Fruit fly (Drosophila melanogaster) whole organism, pupa: ENCODE data around the gene ais.

Experiments
- CG10348 ChIP-seq: fragments of 200-800 bp; sonication (Bioruptor generic); IDR thresholded peaks from 2 replicates; pipeline ENCODE4 v1.3.6; 2022; ENCODE audit warnings: missing biosample characterization, missing genetic modification characterization
- CG12605 ChIP-seq: fragments of 200-800 bp; sonication (Bioruptor generic); IDR thresholded peaks from 2 replicates; pipeline ENCODE4 v1.3.6; 2022; ENCODE audit warnings: missing biosample characterization, missing genetic modification characterization
- CG13204 ChIP-seq: fragments of 200-800 bp; sonication (Bioruptor generic); optimal IDR thresholded peaks from 2 replicates; lab custom pipeline; 2018; ENCODE audit warnings: missing biosample characterization, mild to moderate bottlenecking, missing genetic modification characterization, moderate library complexity
- CG14655 ChIP-seq: fragments of 200-800 bp; sonication (Bioruptor generic); optimal IDR thresholded peaks from 3 replicates; lab custom pipeline; 2017; ENCODE audit warnings: mild to moderate bottlenecking, missing biosample characterization, missing genetic modification reagents, missing genetic modification characterization
- CG15710 ChIP-seq: fragments of 200-800 bp; sonication (Bioruptor generic); optimal IDR thresholded peaks from 2 replicates; lab custom pipeline; 2018; ENCODE audit warnings: missing biosample characterization, mild to moderate bottlenecking, missing genetic modification characterization, moderate library complexity
- CG17806 ChIP-seq: fragments of 200-800 bp; sonication (Bioruptor generic); optimal IDR thresholded peaks from 2 replicates; lab custom pipeline; 2018; ENCODE audit warnings: missing biosample characterization, mild to moderate bottlenecking, missing genetic modification characterization, moderate library complexity
- CG32121 ChIP-seq: fragments of 200-800 bp; sonication (Bioruptor generic); IDR thresholded peaks from 2 replicates; pipeline ENCODE4 v1.3.6; 2022; ENCODE audit warnings: missing biosample characterization, missing genetic modification characterization
- CG34367 ChIP-seq: fragments of 200-800 bp; sonication (Bioruptor generic); optimal IDR thresholded peaks from 2 replicates; lab custom pipeline; 2018; ENCODE audit warnings: missing biosample characterization, mild to moderate bottlenecking, missing genetic modification characterization
- CG4496 ChIP-seq: fragments of 200-800 bp; sonication (Bioruptor generic); IDR thresholded peaks from 3 replicates; pipeline ENCODE4 v1.3.6; 2022; ENCODE audit warnings: missing biosample characterization, missing genetic modification characterization
- CG8159 ChIP-seq: fragments of 200-800 bp; sonication (Bioruptor generic); optimal IDR thresholded peaks from 3 replicates; lab custom pipeline; 2018; ENCODE audit warnings: missing biosample characterization, mild to moderate bottlenecking, missing genetic modification characterization, moderate library complexity
- CG8301 ChIP-seq: fragments of 200-800 bp; sonication (Bioruptor generic); optimal IDR thresholded peaks from 2 replicates; lab custom pipeline; 2018; ENCODE audit warnings: missing biosample characterization, mild to moderate bottlenecking, missing genetic modification characterization
- CG9948 ChIP-seq: fragments of 200-800 bp; sonication (Bioruptor generic); optimal IDR thresholded peaks from 2 replicates; lab custom pipeline; 2018; ENCODE audit warnings: missing biosample characterization, mild to moderate bottlenecking, missing genetic modification characterization, moderate library complexity
- D1 ChIP-seq: fragments of 200-800 bp; sonication (Bioruptor generic); optimal IDR thresholded peaks from 2 replicates; lab custom pipeline; 2018; ENCODE audit warnings: missing biosample characterization, mild to moderate bottlenecking, missing genetic modification characterization, moderate library complexity
- EcR ChIP-seq: fragments of 200-800 bp; sonication (Bioruptor generic); optimal IDR thresholded peaks from 3 replicates; lab custom pipeline; 2019; ENCODE audit warnings: missing biosample characterization, missing genetic modification characterization, mild to moderate bottlenecking, moderate library complexity, missing genetic modification reagents
- Ets98B ChIP-seq: fragments of 200-800 bp; sonication (Bioruptor generic); IDR thresholded peaks from 2 replicates; pipeline ENCODE4 v1.3.6; 2022; ENCODE audit warnings: missing biosample characterization, missing genetic modification characterization
- Pif1A ChIP-seq: fragments of 200-800 bp; sonication (Bioruptor generic); optimal IDR thresholded peaks from 3 replicates; lab custom pipeline; 2016; ENCODE audit warnings: missing biosample characterization, missing genetic modification characterization
- Pif1B ChIP-seq: fragments of 200-800 bp; sonication (Bioruptor generic); optimal IDR thresholded peaks from 3 replicates; lab custom pipeline; 2016; ENCODE audit warnings: missing biosample characterization, missing genetic modification characterization
- Snoo ChIP-seq: fragments of 200-800 bp; sonication (Bioruptor generic); optimal IDR thresholded peaks from 3 replicates; lab custom pipeline; 2017; ENCODE audit warnings: missing biosample characterization, mild to moderate bottlenecking, missing genetic modification characterization, inconsistent platforms
- fd96Ca ChIP-seq: fragments of 200-800 bp; sonication (Bioruptor generic); IDR thresholded peaks from 3 replicates; pipeline ENCODE4 v1.3.6; 2022; ENCODE audit warnings: missing biosample characterization, missing genetic modification characterization
- gl ChIP-seq: fragments of 200-800 bp; sonication (Bioruptor generic); optimal IDR thresholded peaks from 2 replicates; lab custom pipeline; 2018; ENCODE audit warnings: missing biosample characterization, mild to moderate bottlenecking, missing genetic modification characterization
- rn ChIP-seq: fragments of 200-800 bp; sonication (Bioruptor generic); IDR thresholded peaks from 2 replicates; pipeline ENCODE4 v1.3.6; 2022; ENCODE audit warnings: missing biosample characterization, missing genetic modification characterization

Gene ais

dm6 chr3L:17804511-17804910 lies at the start of gene ais:
Gene ais, minus strand, starts transcription at chr3L:17804715.
- TF ChIP-seq CG14655 (GFP tag; lab: Kevin White, UChicago) (no peak), CG4496 (GFP tag; lab: Robert Waterston, UW) (no peak), CG17806 (tag; lab: Kevin White, UChicago) (no peak), gl (tag; lab: Kevin White, UChicago) (no peak), CG12605 (GFP tag; lab: Robert Waterston, UW) (no peak), CG8301 (tag; lab: Kevin White, UChicago) (no peak), CG13204 (GFP tag; lab: Kevin White, UChicago) (no peak), CG9948 (no peak), CG15710 (no peak), fd96Ca (no peak), Snoo (tag; lab: Kevin White, UChicago) (no peak), rn (no peak), CG8159 (tag; lab: Kevin White, UChicago) (no peak), Pif1B (no peak), Ets98B (no peak), Pif1A (no peak), CG10348 (GFP tag; lab: Robert Waterston, UW) (no peak), EcR (GFP tag; lab: Kevin White, UChicago) (no peak), CG34367 (tag; lab: Kevin White, UChicago) (no peak), D1 (tag; lab: Kevin White, UChicago) (no peak)

- TF ChIP-seq D1 (tag; lab: Kevin White, UChicago) (peak; percentile 53), EcR (GFP tag; lab: Kevin White, UChicago) (no peak), Snoo (tag; lab: Kevin White, UChicago) (no peak), CG34367 (tag; lab: Kevin White, UChicago) (no peak)
Measured at dm6 chr3L:17849517-17849916, 45.0 kb upstream of the ais start, which contains the start of gene TrpRS-m. Gene TrpRS-m, plus strand, starts transcription at chr3L:17849727.

- TF ChIP-seq Ets98B, result no peak; the same call in 1 of the 2 replicates
- no peak for TF ChIP-seq CG10348 (GFP tag; lab: Robert Waterston, UW)
- 0 out of 3 replicates have a peak, but pooled peaks have one; percentile 27 for TF ChIP-seq CG4496 (GFP tag; lab: Robert Waterston, UW)
- no peak for TF ChIP-seq Pif1B
- no peak for TF ChIP-seq CG9948
- TF ChIP-seq CG17806 (tag; lab: Kevin White, UChicago), result no peak
Measured at dm6 chr3L:17846982-17847355, 42.5 kb upstream of the ais start.

- peak; percentile 24 for TF ChIP-seq gl (tag; lab: Kevin White, UChicago)
- TF ChIP-seq CG17806 (tag; lab: Kevin White, UChicago), result no peak
- TF ChIP-seq Ets98B, result no peak; the same call in 1 of the 2 replicates
- TF ChIP-seq CG13204 (GFP tag; lab: Kevin White, UChicago), result no peak
- TF ChIP-seq CG12605 (GFP tag; lab: Robert Waterston, UW), result peak; percentile 29; the same call in 1 of the 2 replicates
- TF ChIP-seq CG10348 (GFP tag; lab: Robert Waterston, UW), result no peak
- TF ChIP-seq CG8301 (tag; lab: Kevin White, UChicago), result no peak
- TF ChIP-seq D1 (tag; lab: Kevin White, UChicago), result no peak
- TF ChIP-seq Pif1A, result no peak
- TF ChIP-seq EcR (GFP tag; lab: Kevin White, UChicago), result peak; percentile 87
- TF ChIP-seq CG15710, result no peak
- TF ChIP-seq fd96Ca, result no peak
- no peak for TF ChIP-seq CG9948
- TF ChIP-seq Pif1B, result no peak
- TF ChIP-seq CG34367 (tag; lab: Kevin White, UChicago), result no peak
- TF ChIP-seq Snoo (tag; lab: Kevin White, UChicago), result no peak
- TF ChIP-seq rn, result no peak
- no peak for TF ChIP-seq CG32121 (GFP tag; lab: Robert Waterston, UW)
- TF ChIP-seq CG4496 (GFP tag; lab: Robert Waterston, UW), result peak; percentile 54; the same call in 2 of the 3 replicates
- TF ChIP-seq CG8159 (tag; lab: Kevin White, UChicago), result no peak
- no peak for TF ChIP-seq CG14655 (GFP tag; lab: Kevin White, UChicago)
Measured at dm6 chr3L:17846169-17846981, 41.9 kb upstream of the ais start, which contains the start of the genes MED19 and CG7430. Gene MED19, minus strand, starts transcription at chr3L:17846501. Gene CG7430, plus strand, starts transcription at chr3L:17846916.

dm6 chr3L:17842892-17843703 lies 38.6 kb upstream of the ais start, which contains the start of gene CG5567:
Gene CG5567, minus strand, starts transcription at chr3L:17843544.
- TF ChIP-seq EcR (GFP tag; lab: Kevin White, UChicago), result peak; percentile 38
- no peak for TF ChIP-seq CG9948
- no peak; the same call in 2 of the 3 replicates for TF ChIP-seq CG4496 (GFP tag; lab: Robert Waterston, UW)
- TF ChIP-seq CG17806 (tag; lab: Kevin White, UChicago), result peak; percentile 10
- TF ChIP-seq Snoo (tag; lab: Kevin White, UChicago), result peak; percentile 2
- TF ChIP-seq fd96Ca, result 0 out of 3 replicates have a peak, but pooled peaks have one; percentile 17
- TF ChIP-seq CG32121 (GFP tag; lab: Robert Waterston, UW), result 0 out of 2 replicates have a peak, but pooled peaks have one; percentile 33
- 0 out of 2 replicates have a peak, but pooled peaks have one; percentile 19 for TF ChIP-seq CG12605 (GFP tag; lab: Robert Waterston, UW)
